Fruit fly (Drosophila melanogaster) S2 (cell line): ENCODE measurements around the gene CG17472.

Experiments used
- CG8478 ChIP-seq: fragments of >200 bp; optimal IDR thresholded peaks from 2 replicates; lab custom pipeline; 2018
- CTCF ChIP-seq, 2 experiments: fragments of >200 bp; optimal IDR thresholded peaks; 2 replicates each; lab custom pipeline; 2018

CG17472 gene

DNA sequence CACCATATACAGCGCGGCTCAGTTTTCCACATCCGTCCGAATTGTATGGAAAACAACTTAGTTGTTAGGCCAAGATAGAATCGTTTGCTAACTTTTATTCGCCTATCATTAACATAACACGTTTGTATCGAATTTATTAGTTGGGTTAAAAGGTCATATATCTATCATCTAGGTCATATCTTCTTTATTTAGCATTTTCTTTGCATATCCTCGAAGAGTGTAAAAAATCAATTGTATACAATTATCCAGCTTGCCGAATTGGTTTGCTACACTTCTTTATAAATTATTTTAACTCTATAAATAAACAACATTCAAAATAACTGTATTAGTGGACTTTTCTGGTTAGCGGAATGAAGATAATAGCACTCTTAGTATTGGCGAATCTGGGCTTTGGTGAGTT, at the start of gene CG17472:
Gene CG17472 (plus strand): TSS at position 301 of the 400 bp plus-strand sequence.
- TF ChIP-seq CTCF (optimal IDR thresholded peaks at IDR 0.05; lab: Kevin White, UChicago) (no peak), CG8478 (lab: Kevin White, UChicago) (no peak)

DNA sequence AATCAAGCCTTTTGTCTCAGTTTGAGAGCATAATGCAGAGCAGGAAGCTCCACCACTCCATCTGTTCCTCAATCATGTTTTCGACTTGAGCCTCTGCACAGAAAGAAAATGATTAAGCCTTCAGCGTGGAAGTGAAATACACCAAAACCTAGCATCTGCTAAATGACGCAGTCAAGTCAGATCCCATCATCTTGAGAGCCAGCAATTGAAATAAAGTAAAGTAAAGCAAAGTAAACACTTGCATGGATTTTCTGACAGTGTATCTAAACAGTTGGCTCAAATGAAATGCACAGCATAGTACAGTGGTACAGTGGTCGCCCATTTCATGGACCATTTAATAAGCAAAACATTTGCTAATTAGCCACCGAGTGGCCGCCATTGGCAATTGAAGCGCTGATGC, 36.6 kb upstream of the CG17472 start:
- TF ChIP-seq CG8478 (lab: Kevin White, UChicago) (no peak), CTCF (optimal IDR thresholded peaks at IDR 0.05; lab: Kevin White, UChicago) (no peak)

DNA sequence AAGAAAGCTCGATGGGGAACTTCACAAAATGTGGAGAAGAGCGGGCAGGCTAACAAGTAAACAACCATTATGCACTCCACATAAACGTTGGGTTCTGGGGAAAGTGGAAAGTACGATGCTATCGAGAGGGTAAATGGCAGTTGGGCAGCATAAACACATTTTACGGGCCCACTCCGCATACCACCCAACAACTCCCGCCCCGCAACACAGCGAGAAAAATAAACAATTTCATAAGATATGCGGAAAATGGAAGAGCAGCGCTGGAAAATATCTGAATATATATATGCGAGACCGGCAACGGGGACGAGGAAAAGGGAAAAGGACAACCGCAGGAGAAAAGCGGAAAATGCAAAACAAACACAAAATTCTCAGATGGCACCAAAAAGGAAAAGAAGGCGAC, 33.0 kb upstream of the CG17472 start:
- no peak for TF ChIP-seq CTCF (optimal IDR thresholded peaks at IDR 0.05; lab: Kevin White, UChicago)
- no peak for TF ChIP-seq CG8478 (lab: Kevin White, UChicago)

DNA sequence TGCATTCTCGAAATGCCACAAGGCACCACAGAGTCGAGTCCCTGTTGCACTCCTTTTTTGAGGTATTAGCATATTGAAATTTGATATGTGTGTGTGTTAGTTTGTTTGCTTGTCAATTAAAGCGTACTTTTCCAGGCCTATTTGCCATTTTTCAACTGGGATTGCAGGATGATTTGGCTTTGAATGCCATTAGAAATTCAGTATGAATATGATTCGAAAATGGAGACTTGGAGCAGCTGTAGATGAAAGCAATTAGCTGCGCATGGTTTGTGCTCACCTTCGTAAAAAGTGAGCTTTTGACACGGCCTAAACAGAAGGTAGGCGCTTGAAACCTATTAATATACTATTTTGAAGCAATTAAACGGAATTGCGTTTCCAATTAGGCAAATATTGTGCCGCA, 30.2 kb upstream of the CG17472 start, which contains the start of gene CG31677:
Gene CG31677 (minus strand): TSS at position 101 of the 400 bp plus-strand sequence.
- TF ChIP-seq CTCF (optimal IDR thresholded peaks at IDR 0.05; lab: Kevin White, UChicago) (no peak), CG8478 (lab: Kevin White, UChicago) (no peak)

DNA sequence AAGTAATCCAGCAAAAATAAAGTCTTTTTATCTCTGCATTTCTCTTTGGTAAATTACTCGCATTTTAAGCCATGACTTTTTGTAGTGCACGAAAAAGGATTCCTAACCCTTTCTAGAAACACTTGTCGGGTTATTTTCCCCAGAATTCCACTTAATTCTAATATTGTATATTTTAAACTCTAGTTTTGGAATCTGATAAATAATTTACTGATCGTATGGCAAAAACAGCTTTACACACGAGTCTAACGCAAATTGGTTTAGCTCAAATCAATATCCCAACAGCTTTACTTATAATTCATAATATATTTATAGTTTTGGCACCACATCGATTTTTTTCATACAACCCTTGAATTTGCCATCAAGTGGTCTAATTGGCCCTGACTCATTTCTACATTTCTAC, 20.1 kb upstream of the CG17472 start, which contains the start of gene CG15475:
Gene CG15475 (plus strand): TSS at position 301 of the 400 bp plus-strand sequence.
- no peak for TF ChIP-seq CG8478 (lab: Kevin White, UChicago)

- TF ChIP-seq CG8478 (lab: Kevin White, UChicago), result no peak
- TF ChIP-seq CTCF (optimal IDR thresholded peaks at IDR 0.05; lab: Kevin White, UChicago), result no peak
Measured at dm6 chr2L:20638413-20638812, 4.1 kb downstream of the CG17472 start.

DNA sequence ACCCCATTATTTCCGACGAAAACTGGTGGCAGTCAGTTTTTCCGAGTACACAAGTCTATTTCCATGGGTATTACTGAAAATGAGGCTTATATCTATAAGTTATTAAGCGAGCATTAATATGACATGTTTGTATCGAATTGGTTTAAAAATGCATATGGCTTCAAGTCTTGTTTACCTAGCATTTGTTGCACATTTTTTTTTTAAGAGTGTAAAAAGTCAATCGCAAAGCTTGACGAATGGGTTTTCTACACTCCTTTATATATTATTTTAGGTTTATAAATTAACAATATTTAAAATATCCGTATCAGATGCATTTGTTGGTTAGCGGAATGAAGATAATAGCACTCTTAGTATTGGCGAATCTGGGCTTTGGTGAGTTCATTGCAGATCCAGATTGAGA, 5.5 kb downstream of the CG17472 start, which contains the start of gene CG31680:
Gene CG31680 (plus strand): TSS at position 301 of the 400 bp plus-strand sequence.
- TF ChIP-seq CG8478 (lab: Kevin White, UChicago) (no peak), CTCF (optimal IDR thresholded peaks at IDR 0.05; lab: Kevin White, UChicago) (no peak)

- TF ChIP-seq CTCF (optimal IDR thresholded peaks at IDR 0.05; lab: Kevin White, UChicago) (no peak), CG8478 (lab: Kevin White, UChicago) (no peak)
Measured at dm6 chr2L:20640617-20641016, 6.3 kb downstream of the CG17472 start, which contains the start of gene Sfp38D. TSS of gene Sfp38D (plus strand) at chr2L:20640917.

DNA sequence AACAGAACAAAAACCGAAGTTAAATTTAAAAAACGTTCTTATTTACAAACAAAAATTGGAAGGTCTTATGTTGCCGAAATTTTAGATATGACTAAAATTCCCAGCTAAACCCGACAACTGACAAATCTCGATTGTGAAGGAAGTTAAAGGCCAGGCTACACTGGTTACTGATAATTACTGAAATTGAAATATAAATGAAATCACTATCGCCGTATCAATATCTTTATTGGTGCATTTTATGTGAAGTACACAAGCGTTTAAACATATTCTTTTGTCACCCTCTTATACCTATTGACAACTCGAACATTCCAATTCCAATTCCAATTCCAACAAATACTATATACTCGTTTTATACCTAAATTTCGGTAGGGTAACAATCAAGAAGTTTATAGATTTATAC, 8.8 kb downstream of the CG17472 start, which contains the start of gene CG17470:
Gene CG17470 (minus strand): TSS at position 101 of the 400 bp plus-strand sequence.
- TF ChIP-seq CG8478 (lab: Kevin White, UChicago) (no peak), CTCF (optimal IDR thresholded peaks at IDR 0.05; lab: Kevin White, UChicago) (no peak)

dm6 chr2L:20645394-20645869, 11.1 kb downstream of the CG17472 start, which contains the start of the genes phr6-4 and CG2608:
TSS of gene phr6-4 (minus strand) at chr2L:20645791.
TSS of gene CG2608 (plus strand) at chr2L:20645822.
- no peak for TF ChIP-seq CG8478 (lab: Kevin White, UChicago)
- TF ChIP-seq CTCF (optimal IDR thresholded peaks at IDR 0.05; lab: Kevin White, UChicago), result no peak

- TF ChIP-seq CTCF (optimal IDR thresholded peaks at IDR 0.05; lab: Kevin White, UChicago) (peak in 1 of 2 experiments; percentile 26), CG8478 (lab: Kevin White, UChicago) (no peak)
Measured at dm6 chr2L:20647240-20647908, 13.1 kb downstream of the CG17472 start.

DNA sequence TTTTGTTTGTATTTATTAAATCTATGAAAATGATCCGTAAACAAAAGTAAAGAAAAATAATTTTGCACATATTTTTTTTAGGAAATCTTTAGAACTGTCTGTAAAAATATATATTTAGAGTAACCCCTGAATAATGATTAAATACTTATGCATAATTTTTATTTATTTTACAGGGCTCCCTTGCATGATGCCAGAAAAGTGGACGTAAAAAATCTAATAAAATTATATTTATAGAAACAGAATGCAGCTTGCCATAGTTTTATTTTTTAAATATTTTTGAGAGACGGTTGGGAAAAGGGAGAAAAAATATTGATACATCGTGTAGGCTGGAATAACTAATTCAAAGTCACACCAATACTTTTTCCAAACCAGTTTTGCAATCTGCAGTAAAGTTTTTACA, 14.3 kb downstream of the CG17472 start, which contains the start of gene CG18810:
Gene CG18810 (plus strand): TSS at position 301 of the 400 bp plus-strand sequence.
- no peak for TF ChIP-seq CTCF (optimal IDR thresholded peaks at IDR 0.05; lab: Kevin White, UChicago)
- no peak for TF ChIP-seq CG8478 (lab: Kevin White, UChicago)

- TF ChIP-seq CTCF (optimal IDR thresholded peaks at IDR 0.05; lab: Kevin White, UChicago) (no peak), CG8478 (lab: Kevin White, UChicago) (no peak)
Measured at dm6 chr2L:20649891-20650290, 15.6 kb downstream of the CG17472 start, which contains the start of gene CG2611. TSS of gene CG2611 (plus strand) at chr2L:20650189.

dm6 chr2L:20656110-20656509, 21.8 kb downstream of the CG17472 start, which contains the start of the genes brun and CG2614:
TSS of gene brun (minus strand) at chr2L:20656178.
TSS of gene CG2614 (plus strand) at chr2L:20656426.
- TF ChIP-seq CG8478 (lab: Kevin White, UChicago) (no peak), CTCF (optimal IDR thresholded peaks at IDR 0.05; lab: Kevin White, UChicago) (no peak)

- TF ChIP-seq CG8478 (lab: Kevin White, UChicago), result no peak
- TF ChIP-seq CTCF (optimal IDR thresholded peaks at IDR 0.05; lab: Kevin White, UChicago), result no peak
Measured at dm6 chr2L:20661071-20661470, 26.8 kb downstream of the CG17472 start.
